Fruit fly (Drosophila melanogaster): ENCODE data around the gene ru.

The ru gene

DNA sequence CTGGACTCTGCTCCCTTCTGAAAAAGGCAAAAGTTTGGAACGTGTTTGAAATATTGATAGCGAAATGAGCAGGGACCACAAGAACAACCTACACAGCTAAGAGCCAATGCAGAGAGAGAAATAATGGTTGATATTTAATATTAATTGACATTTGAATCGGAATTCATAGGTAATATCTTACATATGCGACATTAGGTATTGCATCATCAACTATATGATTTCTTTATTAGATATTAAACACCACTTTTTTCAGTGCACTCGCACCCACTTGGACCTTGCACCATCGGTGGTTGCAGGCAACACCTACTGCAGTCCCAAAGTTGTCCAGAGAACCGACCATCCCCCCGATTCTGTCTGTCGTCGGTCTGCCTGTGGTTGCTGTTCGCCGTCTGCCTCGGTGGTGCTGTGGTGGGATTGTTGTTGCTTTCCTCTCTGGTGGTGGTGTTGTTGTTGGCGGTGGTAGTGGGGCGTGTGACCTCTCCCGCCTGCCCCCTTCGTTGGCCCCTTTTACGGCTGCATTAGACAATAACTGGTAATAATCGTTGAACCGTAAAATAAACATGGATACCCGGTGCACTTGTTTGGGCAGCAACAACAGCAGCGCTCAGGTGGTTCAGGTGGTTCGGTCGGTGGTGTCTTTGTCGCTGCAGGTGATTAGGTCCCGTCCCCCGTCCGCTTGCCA lies 8.6 kb downstream of the ru start (continued):
- TF ChIP-seq Hr3 (GFP tag; optimal IDR thresholded peaks at IDR 0.05) (peak; percentile 31), kah (GFP tag; optimal IDR thresholded peaks at IDR 0.05) (peak; percentile 21), CG14441 (GFP tag; IDR thresholded peaks at IDR 0.05) (peak; percentile 54; the same call in 1 of the 2 replicates), CG10654 (GFP tag; optimal IDR thresholded peaks at IDR 0.05) (no peak), fd64A (GFP tag; optimal IDR thresholded peaks at IDR 0.05) (no peak), Sox102F (GFP tag; optimal IDR thresholded peaks at IDR 0.05) (peak; percentile 65), CG11723 (GFP tag; optimal IDR thresholded peaks at IDR 0.05) (peak; percentile 41), HmgD (GFP tag; optimal IDR thresholded peaks at IDR 0.05) (no peak), grau (tag; optimal IDR thresholded peaks at IDR 0.05) (peak; percentile 62), CG42726 (GFP tag; IDR thresholded peaks at IDR 0.05; ENCODE audit: partially characterized antibody) (no peak), Dbx (GFP tag; IDR thresholded peaks at IDR 0.05) (no peak), Med (GFP tag) (peak; percentile 89), vnd (GFP tag; IDR thresholded peaks at IDR 0.05; ENCODE audit: partially characterized antibody) (no peak), CG11085 (GFP tag; IDR thresholded peaks at IDR 0.05) (no peak), Aef1 (GFP tag; IDR thresholded peaks at IDR 0.05) (no peak; the same call in 2 of the 3 replicates), nau (GFP tag; optimal IDR thresholded peaks at IDR 0.05) (peak; percentile 7), abd-A (tag; optimal IDR thresholded peaks at IDR 0.05) (no peak), CG17385 (GFP tag; optimal IDR thresholded peaks at IDR 0.05) (peak; percentile 56), nerfin-2 (GFP tag; IDR thresholded peaks at IDR 0.05; ENCODE audit: partially characterized antibody) (no peak), h (optimal IDR thresholded peaks at IDR 0.05) (no peak), CG1832 (GFP tag; optimal IDR thresholded peaks at IDR 0.05) (no peak), caup (GFP tag; optimal IDR thresholded peaks at IDR 0.05; ENCODE audit: severe bottlenecking) (peak; percentile 21), peb (GFP tag; IDR thresholded peaks at IDR 0.05) (peak; percentile 57; the same call in 1 of the 2 replicates), tll (GFP tag; optimal IDR thresholded peaks at IDR 0.05) (no peak), CG13894 (tag; optimal IDR thresholded peaks at IDR 0.05) (no peak), CG6175 (GFP tag; IDR thresholded peaks at IDR 0.05) (peak; percentile 16; the same call in 1 of the 3 replicates), Nf-YA (GFP tag; IDR thresholded peaks at IDR 0.05) (0 out of 2 replicates have a peak, but pooled peaks have one; percentile 5), CG18262 (tag; optimal IDR thresholded peaks at IDR 0.05) (peak; percentile 78), CrebB (tag; optimal IDR thresholded peaks at IDR 0.05) (peak; percentile 45), p53 (GFP tag; optimal IDR thresholded peaks at IDR 0.05) (no peak), CG13296 (GFP tag; optimal IDR thresholded peaks at IDR 0.05) (no peak), mam (GFP tag; optimal IDR thresholded peaks at IDR 0.05) (peak; percentile 7), unc-4 (GFP tag; IDR thresholded peaks at IDR 0.05; ENCODE audit: partially characterized antibody) (no peak), Hr39 (optimal IDR thresholded peaks at IDR 0.05) (no peak), CG2875 (GFP tag; optimal IDR thresholded peaks at IDR 0.05) (peak; percentile 77), Dek (tag; optimal IDR thresholded peaks at IDR 0.05) (peak; percentile 16), CG11456 (GFP tag; IDR thresholded peaks at IDR 0.05) (no peak), ftz-f1 (GFP tag; optimal IDR thresholded peaks at IDR 0.05) (no peak), Dfd (GFP tag; optimal IDR thresholded peaks at IDR 0.05) (no peak), B-H1 (GFP tag; IDR thresholded peaks at IDR 0.05) (peak; percentile 72), CG4404 (GFP tag; IDR thresholded peaks at IDR 0.05) (peak; percentile 62), CG17802 (tag; optimal IDR thresholded peaks at IDR 0.05) (peak; percentile 40), H2.0 (GFP tag; IDR thresholded peaks at IDR 0.05) (peak; percentile 43; the same call in 1 of the 2 replicates), CG18764 (GFP tag; optimal IDR thresholded peaks at IDR 0.05) (no peak), bcd (GFP tag; optimal IDR thresholded peaks at IDR 0.05) (peak; percentile 60), Blimp-1 (GFP tag; optimal IDR thresholded peaks at IDR 0.05) (peak; percentile 61), CG1603 (tag; optimal IDR thresholded peaks at IDR 0.05) (peak; percentile 87), tio (GFP tag; optimal IDR thresholded peaks at IDR 0.05) (no peak), CG9797 (GFP tag; optimal IDR thresholded peaks at IDR 0.05) (no peak)

Measured in whole organism, embryonic.